Fruit fly (Drosophila melanogaster): ENCODE data around the gene CG1695.

CG1695 gene

DNA sequence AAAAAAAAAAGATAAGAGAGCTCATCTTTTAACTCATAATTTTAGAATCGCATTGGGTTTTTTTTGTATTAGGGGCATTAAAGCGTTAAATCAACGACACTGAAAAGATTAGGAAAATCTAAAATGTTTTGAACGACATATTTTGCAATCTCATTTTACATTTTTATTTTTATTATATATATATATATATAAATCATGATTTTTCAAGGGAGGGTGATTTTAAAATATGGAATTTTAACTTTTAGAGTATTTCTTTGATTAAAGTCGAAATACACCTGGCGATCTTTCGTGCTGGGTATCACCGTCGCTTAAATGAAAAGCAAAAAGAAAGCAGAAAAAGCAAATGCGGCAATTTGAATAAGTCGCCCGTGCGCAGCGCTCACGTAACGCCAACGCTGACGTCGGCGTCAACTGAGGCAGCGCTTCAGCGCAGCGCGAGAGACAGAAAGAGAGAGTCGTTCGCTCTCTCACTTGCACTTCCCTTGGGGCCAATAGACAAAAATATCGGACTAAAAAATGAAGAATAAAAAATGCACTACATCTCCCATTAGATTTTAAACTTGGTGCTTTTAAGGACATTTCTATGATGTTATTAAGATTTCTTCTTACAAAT, 55.7 kb downstream of the CG1695 start (continued):
- no peak for TF ChIP-seq CG11504 (tag; optimal IDR thresholded peaks at IDR 0.05)
- no peak for TF ChIP-seq ems (GFP tag; optimal IDR thresholded peaks at IDR 0.05)
- TF ChIP-seq pfk (GFP tag; optimal IDR thresholded peaks at IDR 0.05) = no peak
- no peak for TF ChIP-seq Dbx (GFP tag; IDR thresholded peaks at IDR 0.05)
- TF ChIP-seq gce (GFP tag; IDR thresholded peaks at IDR 0.05) = no peak
- TF ChIP-seq D19B (GFP tag; optimal IDR thresholded peaks at IDR 0.05) = peak; percentile 55
- TF ChIP-seq Rx (GFP tag; IDR thresholded peaks at IDR 0.05) = no peak
- TF ChIP-seq CG12155 (GFP tag; optimal IDR thresholded peaks at IDR 0.05) = no peak
- no peak for TF ChIP-seq Oli (tag; optimal IDR thresholded peaks at IDR 0.05)
- no peak for TF ChIP-seq CG6683 (GFP tag; optimal IDR thresholded peaks at IDR 0.05)
- no peak for TF ChIP-seq CG13624 (GFP tag; optimal IDR thresholded peaks at IDR 0.05)
- TF ChIP-seq B-H1 (GFP tag; IDR thresholded peaks at IDR 0.05) = no peak
- TF ChIP-seq Abd-B (GFP tag; optimal IDR thresholded peaks at IDR 0.05) = peak; percentile 3
- no peak for TF ChIP-seq CG14014 (GFP tag; IDR thresholded peaks at IDR 0.05)
- TF ChIP-seq dm (GFP tag; optimal IDR thresholded peaks at IDR 0.05) = no peak
- TF ChIP-seq CG17612 (GFP tag; IDR thresholded peaks at IDR 0.05) = no peak
- TF ChIP-seq Dip2 (GFP tag; IDR thresholded peaks at IDR 0.05) = no peak
- TF ChIP-seq sug (tag; optimal IDR thresholded peaks at IDR 0.05) = no peak
- TF ChIP-seq CG15011 (GFP tag; optimal IDR thresholded peaks at IDR 0.05) = no peak
- TF ChIP-seq sr (GFP tag; IDR thresholded peaks at IDR 0.05) = no peak
- TF ChIP-seq tio (GFP tag; optimal IDR thresholded peaks at IDR 0.05) = no peak
- TF ChIP-seq ERR (GFP tag; optimal IDR thresholded peaks at IDR 0.05) = no peak
- peak; percentile 33 for TF ChIP-seq Ssrp (tag; optimal IDR thresholded peaks at IDR 0.05)
- TF ChIP-seq CG7745 (tag; optimal IDR thresholded peaks at IDR 0.05) = no peak
- no peak for TF ChIP-seq CG31388 (GFP tag; optimal IDR thresholded peaks at IDR 0.05)
- TF ChIP-seq phol (tag; optimal IDR thresholded peaks at IDR 0.05) = no peak
- no peak for TF ChIP-seq Myb (GFP tag; optimal IDR thresholded peaks at IDR 0.05)
- no peak for TF ChIP-seq Hr51 (GFP tag; optimal IDR thresholded peaks at IDR 0.05)
- no peak for TF ChIP-seq lov (optimal IDR thresholded peaks at IDR 0.05)
- TF ChIP-seq lov (GFP tag; IDR thresholded peaks at IDR 0.05) = 0 out of 3 replicates have a peak, but pooled peaks have one; percentile 36
- TF ChIP-seq H2.0 (GFP tag; IDR thresholded peaks at IDR 0.05) = no peak
- no peak for TF ChIP-seq Dad (GFP tag; optimal IDR thresholded peaks at IDR 0.05)
- no peak for TF ChIP-seq Side (GFP tag; optimal IDR thresholded peaks at IDR 0.05)
- TF ChIP-seq gem (tag; optimal IDR thresholded peaks at IDR 0.05) = peak; percentile 49
- no peak for TF ChIP-seq CG9437 (GFP tag; optimal IDR thresholded peaks at IDR 0.05)
- TF ChIP-seq ham (GFP tag; IDR thresholded peaks at IDR 0.05) = no peak
- TF ChIP-seq CG6254 (GFP tag; optimal IDR thresholded peaks at IDR 0.05) = no peak
- no peak for TF ChIP-seq seq (GFP tag; IDR thresholded peaks at IDR 0.05)
- no peak for TF ChIP-seq pum (GFP tag; optimal IDR thresholded peaks at IDR 0.05)
- TF ChIP-seq sqz (GFP tag; optimal IDR thresholded peaks at IDR 0.05) = no peak
- TF ChIP-seq kni (GFP tag; optimal IDR thresholded peaks at IDR 0.05) = no peak
- no peak for TF ChIP-seq az2 (GFP tag; optimal IDR thresholded peaks at IDR 0.05)
- TF ChIP-seq D19A (tag; optimal IDR thresholded peaks at IDR 0.05) = no peak
- no peak for TF ChIP-seq Ets65A (GFP tag)
- no peak for TF ChIP-seq rib (GFP tag; IDR thresholded peaks at IDR 0.05)
- TF ChIP-seq Pdp1 (GFP tag; optimal IDR thresholded peaks at IDR 0.05) = peak in 1 of 2 experiments; percentile 85
- TF ChIP-seq CG17829 (tag; optimal IDR thresholded peaks at IDR 0.05) = no peak

Data from whole organism, embryonic.